Worm (Caenorhabditis elegans) whole organism, L1 larva: ENCODE results near the gene nhr-107.

Experiments
- alr-1 ChIP-seq: fragments of 200-800 bp; sonication (Bioruptor generic); optimal IDR thresholded peaks from 2 replicates; lab custom pipeline; 2018; ENCODE audit warnings: borderline replicate concordance, mild to moderate bottlenecking, missing genetic modification characterization, missing compliant biosample characterization
- aly-2 ChIP-seq: fragments of 150-350 bp; optimal IDR thresholded peaks from 2 replicates; lab custom pipeline; 2014; ENCODE audit warnings: missing biosample characterization, missing genetic modification characterization
- ceh-63 ChIP-seq: fragments of 200-800 bp; sonication (Bioruptor generic); optimal IDR thresholded peaks from 2 replicates; lab custom pipeline; 2018; ENCODE audit warnings: mild to moderate bottlenecking, missing genetic modification characterization, missing compliant biosample characterization
- ceh-8 ChIP-seq: fragments of 200-800 bp; sonication (Bioruptor generic); optimal IDR thresholded peaks from 2 replicates; lab custom pipeline; 2018; ENCODE audit warnings: mild to moderate bottlenecking, missing genetic modification characterization, moderate library complexity, missing compliant biosample characterization
- ceh-82 ChIP-seq, 3 experiments: fragments of 150-350 bp in 1 of 3; sonication (generic microtip) in 2 of 3; optimal IDR thresholded peaks; 2 replicates each; lab custom pipeline; 2014 to 2017; ENCODE audit warnings: missing biosample characterization in 3 of 3, missing genetic modification characterization in 3 of 3
- ces-1 ChIP-seq: fragments of 150-350 bp; optimal IDR thresholded peaks from 2 replicates; lab custom pipeline; 2014; ENCODE audit warnings: missing biosample characterization, missing genetic modification reagents, missing genetic modification characterization
- dsc-1 ChIP-seq: sonication (generic microtip); optimal IDR thresholded peaks from 2 replicates; lab custom pipeline; 2016; ENCODE audit warnings: mild to moderate bottlenecking, missing genetic modification characterization, missing compliant biosample characterization
- efl-3 ChIP-seq: fragments of 200-800 bp; sonication (Bioruptor generic); optimal IDR thresholded peaks from 2 replicates; lab custom pipeline; 2018; ENCODE audit warnings: mild to moderate bottlenecking, missing genetic modification characterization, missing compliant biosample characterization
- egl-13 ChIP-seq: sonication (generic microtip); optimal IDR thresholded peaks from 2 replicates; lab custom pipeline; 2016; ENCODE audit warnings: missing genotype, missing genetic modification reagents, missing genetic modification characterization, missing compliant biosample characterization
- elt-2 ChIP-seq: sonication (generic microtip); optimal IDR thresholded peaks from 2 replicates; lab custom pipeline; 2016; ENCODE audit warnings: missing genetic modification characterization, mild to moderate bottlenecking, inconsistent platforms, missing compliant biosample characterization, missing genetic modification reagents
- elt-3 ChIP-seq, 6 experiments: fragments of 150-350 bp in 1 of 6; sonication (generic microtip); optimal IDR thresholded peaks; 2 replicates each; lab custom pipeline; 2017 to 2018; ENCODE audit warnings: missing biosample characterization in 6 of 6, missing genetic modification characterization in 6 of 6, inconsistent platforms in 1 of 6
- ets-5 ChIP-seq: fragments of 200-800 bp; sonication (Bioruptor generic); IDR thresholded peaks from 2 replicates; pipeline ENCODE4 v1.3.6; 2022; ENCODE audit warnings: missing genetic modification characterization, missing compliant biosample characterization
- fkh-10 ChIP-seq: sonication (generic microtip); optimal IDR thresholded peaks from 2 replicates; lab custom pipeline; 2017; ENCODE audit warnings: missing biosample characterization, missing genetic modification reagents, missing genetic modification characterization
- fkh-4 ChIP-seq: sonication (generic microtip); optimal IDR thresholded peaks from 2 replicates; lab custom pipeline; 2016; ENCODE audit warnings: missing compliant biosample characterization, missing genetic modification characterization, borderline replicate concordance
- irx-1 ChIP-seq: sonication (generic microtip); optimal IDR thresholded peaks from 2 replicates; lab custom pipeline; 2016; ENCODE audit warnings: missing genetic modification characterization, missing compliant biosample characterization
- jun-1 ChIP-seq: fragments of 150-350 bp; optimal IDR thresholded peaks from 2 replicates; lab custom pipeline; 2014; ENCODE audit warnings: missing biosample characterization, missing genetic modification reagents, missing genetic modification characterization
- lin-35 ChIP-seq, 2 experiments: fragments of 150-350 bp; optimal IDR thresholded peaks; 2 replicates each; lab custom pipeline; 2014; ENCODE audit warnings: missing biosample characterization in 2 of 2, missing genetic modification characterization in 2 of 2, missing genetic modification reagents in 2 of 2
- lir-3 ChIP-seq: sonication (generic microtip); optimal IDR thresholded peaks from 2 replicates; lab custom pipeline; 2016; ENCODE audit warnings: mild to moderate bottlenecking, missing genetic modification characterization, moderate library complexity, missing compliant biosample characterization; ENCODE audit not compliant: poor library complexity
- mab-9 ChIP-seq: fragments of 200-800 bp; sonication (Bioruptor generic); IDR thresholded peaks from 2 replicates; pipeline ENCODE4 v1.3.6; 2022; ENCODE audit warnings: missing genetic modification reagents, missing genetic modification characterization, missing compliant biosample characterization
- mdl-1 ChIP-seq, 2 experiments: fragments of 150-350 bp; optimal IDR thresholded peaks; 2 replicates each; lab custom pipeline; 2014 to 2017; ENCODE audit warnings: missing biosample characterization in 2 of 2, missing genetic modification characterization in 2 of 2, inconsistent platforms in 1 of 2
- nhr-19 ChIP-seq: fragments of 200-800 bp; sonication (Bioruptor generic); conservative IDR thresholded peaks from 2 replicates; pipeline ENCODE4 v1.3.6; 2022; ENCODE audit warnings: missing genetic modification characterization, missing compliant biosample characterization
- nhr-28 ChIP-seq: fragments of 150-350 bp; optimal IDR thresholded peaks from 2 replicates; lab custom pipeline; 2014; ENCODE audit warnings: missing biosample characterization, missing genetic modification characterization
- nhr-77 ChIP-seq: fragments of 150-350 bp; optimal IDR thresholded peaks from 2 replicates; lab custom pipeline; 2014; ENCODE audit warnings: missing biosample characterization, missing genetic modification characterization
- nhr-84 ChIP-seq: sonication (generic microtip); optimal IDR thresholded peaks from 2 replicates; lab custom pipeline; 2017; ENCODE audit warnings: missing biosample characterization, missing genetic modification characterization
- nhr-85 ChIP-seq: sonication (generic microtip); peaks from one replicate; lab custom pipeline; 2016; ENCODE audit warnings: missing genetic modification characterization, inconsistent platforms, missing compliant biosample characterization
- nhr-90 ChIP-seq: sonication (generic microtip); optimal IDR thresholded peaks from 2 replicates; lab custom pipeline; 2016; ENCODE audit warnings: mild to moderate bottlenecking, missing genetic modification characterization, missing compliant biosample characterization; ENCODE audit not compliant: poor library complexity
- pag-3 ChIP-seq: sonication (generic microtip); optimal IDR thresholded peaks from 2 replicates; lab custom pipeline; 2017; ENCODE audit warnings: missing genetic modification characterization, mild to moderate bottlenecking, missing compliant biosample characterization, antibody characterized with exemption, borderline replicate concordance; ENCODE audit not compliant: insufficient read depth
- rnt-1 ChIP-seq: sonication (generic microtip); optimal IDR thresholded peaks from 2 replicates; lab custom pipeline; 2016; ENCODE audit warnings: mild to moderate bottlenecking, missing genetic modification characterization, moderate library complexity, missing compliant biosample characterization
- snpc-4 ChIP-seq: fragments of 150-350 bp; optimal IDR thresholded peaks from 2 replicates; lab custom pipeline; 2014; ENCODE audit warnings: missing biosample characterization, missing genetic modification characterization
- snu-23 ChIP-seq: sonication (generic microtip); optimal IDR thresholded peaks from 2 replicates; lab custom pipeline; 2016; ENCODE audit warnings: missing genetic modification characterization, missing compliant biosample characterization
- sox-4 ChIP-seq: sonication (generic microtip); optimal IDR thresholded peaks from 2 replicates; lab custom pipeline; 2016; ENCODE audit warnings: missing genetic modification characterization, missing compliant biosample characterization
- sptf-1 ChIP-seq: fragments of 150-350 bp; optimal IDR thresholded peaks from 2 replicates; lab custom pipeline; 2014; ENCODE audit warnings: missing biosample characterization, missing genetic modification characterization
- sup-37 ChIP-seq: fragments of 200-800 bp; sonication (Bioruptor generic); optimal IDR thresholded peaks from 2 replicates; lab custom pipeline; 2018; ENCODE audit warnings: mild to moderate bottlenecking, missing genetic modification characterization, missing compliant biosample characterization
- tbx-2 ChIP-seq: sonication (generic microtip); optimal IDR thresholded peaks from 2 replicates; lab custom pipeline; 2016; ENCODE audit warnings: missing genetic modification characterization, missing compliant biosample characterization
- unc-130 ChIP-seq: fragments of 150-350 bp; optimal IDR thresholded peaks from 2 replicates; lab custom pipeline; 2017; ENCODE audit warnings: missing biosample characterization, missing genetic modification characterization, inconsistent platforms
- unc-30 ChIP-seq: sonication (generic microtip); optimal IDR thresholded peaks from 2 replicates; lab custom pipeline; 2017; ENCODE audit warnings: missing biosample characterization, missing genetic modification characterization
- zag-1 ChIP-seq: fragments of 150-350 bp; optimal IDR thresholded peaks from 2 replicates; lab custom pipeline; 2014; ENCODE audit warnings: missing biosample characterization, missing genetic modification characterization
- zip-4 ChIP-seq: fragments of 200-800 bp; sonication (Bioruptor generic); optimal IDR thresholded peaks from 2 replicates; lab custom pipeline; 2018; ENCODE audit warnings: mild to moderate bottlenecking, missing genetic modification characterization, moderate library complexity, missing compliant biosample characterization

Gene nhr-107

DNA sequence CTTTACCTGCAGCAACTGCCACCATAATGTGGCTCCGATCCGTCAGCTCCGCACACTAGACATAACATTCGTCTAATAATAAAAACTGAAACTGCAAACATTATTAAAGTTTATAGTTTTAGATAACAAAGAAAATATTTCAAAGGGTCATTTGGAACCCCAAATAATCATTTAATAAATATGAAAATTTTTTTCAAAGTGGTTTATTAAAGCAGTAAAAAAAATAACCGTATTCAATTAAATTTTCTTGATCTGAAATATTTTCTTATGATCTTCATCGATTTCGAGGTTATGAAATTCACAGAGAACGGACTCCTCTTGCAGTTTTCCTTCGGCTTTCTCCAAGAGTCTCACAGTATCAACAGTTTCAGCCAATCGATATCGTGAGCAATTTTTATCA lies 10.9 kb downstream of the nhr-107 start, which contains the start of gene nhr-163:
Gene nhr-163 (minus strand): TSS at position 101 of the 400 bp plus-strand sequence.
- TF ChIP-seq elt-2 (tag; lab: Kevin White, UChicago) (no peak), fkh-10 (GFP tag; lab: Kevin White, UChicago) (no peak), unc-30 (no peak), nhr-28 (tag; lab: Kevin White, UChicago) (no peak), lir-3 (tag; lab: Kevin White, UChicago) (no peak), nhr-19 (GFP tag; lab: Robert Waterston, UW) (no peak), sup-37 (GFP tag; lab: Kevin White, UChicago) (no peak), zag-1 (no peak), pag-3 (no peak), nhr-84 (tag; lab: Kevin White, UChicago) (no peak), lin-35 (GFP tag; optimal IDR thresholded peaks at IDR 0.05; lab: Kevin White, UChicago) (no peak)

DNA sequence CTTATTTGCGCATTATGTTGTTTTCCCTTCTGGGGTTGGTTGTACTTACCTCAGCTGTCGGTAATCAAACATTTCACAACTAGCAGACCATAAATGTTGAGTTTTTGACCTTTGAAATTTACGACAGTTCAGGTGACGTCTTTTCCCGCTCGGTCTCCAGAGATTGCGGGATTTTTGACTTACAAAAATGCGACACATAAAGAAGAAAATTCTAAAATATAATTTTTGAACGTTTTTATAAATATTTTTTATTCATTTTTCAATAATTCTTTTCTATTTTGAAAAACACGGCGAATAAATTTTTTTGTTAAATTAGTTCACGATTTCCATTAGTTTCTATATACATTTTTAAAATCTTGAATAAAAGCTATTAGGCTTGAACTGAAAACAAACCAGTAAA lies 14.1 kb downstream of the nhr-107 start, which contains the start of gene nhr-161:
Gene nhr-161 (minus strand): TSS at position 101 of the 400 bp plus-strand sequence.
- TF ChIP-seq nhr-90 (tag; lab: Kevin White, UChicago) (no peak), egl-13 (tag; lab: Kevin White, UChicago) (no peak), ceh-82 (tag; optimal IDR thresholded peaks at IDR 0.05; lab: Kevin White, UChicago) (no peak), irx-1 (tag; lab: Kevin White, UChicago) (no peak), aly-2 (tag; lab: Kevin White, UChicago) (no peak), snu-23 (no peak), mdl-1 (tag; optimal IDR thresholded peaks at IDR 0.05; lab: Kevin White, UChicago) (no peak), tbx-2 (tag; lab: Kevin White, UChicago) (no peak), jun-1 (tag; lab: Kevin White, UChicago) (no peak), nhr-85 (no peak), dsc-1 (tag; lab: Kevin White, UChicago) (no peak), unc-130 (tag; lab: Kevin White, UChicago) (no peak), sptf-1 (tag; lab: Kevin White, UChicago) (no peak), ceh-63 (GFP tag; lab: Kevin White, UChicago) (no peak), snpc-4 (tag; lab: Kevin White, UChicago) (no peak), sup-37 (GFP tag; lab: Kevin White, UChicago) (no peak)

ce11 chrV:6979019-6979418 lies 17.9 kb downstream of the nhr-107 start, which contains the start of gene sre-12:
Gene sre-12 (minus strand): TSS chrV:6979119.
- TF ChIP-seq elt-3 (tag; optimal IDR thresholded peaks at IDR 0.05; lab: Kevin White, UChicago) (no peak), fkh-4 (tag; lab: Kevin White, UChicago) (no peak), ets-5 (GFP tag; lab: Robert Waterston, UW) (no peak), nhr-77 (tag; lab: Kevin White, UChicago) (no peak), alr-1 (tag; lab: Kevin White, UChicago) (no peak), mab-9 (GFP tag; lab: Robert Waterston, UW) (no peak), rnt-1 (tag; lab: Kevin White, UChicago) (no peak), efl-3 (GFP tag; lab: Kevin White, UChicago) (no peak), unc-30 (no peak), lir-3 (tag; lab: Kevin White, UChicago) (no peak), ceh-8 (GFP tag; lab: Kevin White, UChicago) (no peak)
- TF ChIP-seq, all 84 proteins: peak for 0

DNA sequence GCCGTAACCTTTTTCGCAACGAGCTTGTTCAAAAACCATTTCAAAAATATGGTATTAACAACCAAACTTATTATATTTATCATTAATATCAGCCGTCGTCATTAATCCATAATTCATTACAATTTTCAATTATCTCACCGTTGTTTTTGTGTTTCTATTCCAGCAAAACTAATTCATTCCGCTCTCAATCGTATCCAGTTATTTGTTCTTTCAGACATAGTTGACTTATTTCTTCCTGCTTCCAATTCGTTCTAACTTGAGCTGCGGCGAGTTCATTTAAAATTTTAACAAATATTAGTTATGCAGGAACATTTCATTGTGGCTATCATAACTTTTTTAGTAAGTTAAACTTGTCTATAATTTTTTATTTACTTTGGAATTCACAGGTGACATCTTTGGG lies 20.8 kb downstream of the nhr-107 start, which contains the start of gene srx-16:
Gene srx-16 (plus strand): TSS at position 301 of the 400 bp plus-strand sequence.
- TF ChIP-seq sox-4 (no peak), zip-4 (GFP tag; lab: Kevin White, UChicago) (no peak), alr-1 (tag; lab: Kevin White, UChicago) (no peak), nhr-28 (tag; lab: Kevin White, UChicago) (no peak), ces-1 (no peak)
